Worm (Caenorhabditis elegans): ENCODE results near the gene fbxa-50.
A peak's percentile ranks its signal among the peaks of the same experiment; 100 is the strongest.

Gene fbxa-50

DNA sequence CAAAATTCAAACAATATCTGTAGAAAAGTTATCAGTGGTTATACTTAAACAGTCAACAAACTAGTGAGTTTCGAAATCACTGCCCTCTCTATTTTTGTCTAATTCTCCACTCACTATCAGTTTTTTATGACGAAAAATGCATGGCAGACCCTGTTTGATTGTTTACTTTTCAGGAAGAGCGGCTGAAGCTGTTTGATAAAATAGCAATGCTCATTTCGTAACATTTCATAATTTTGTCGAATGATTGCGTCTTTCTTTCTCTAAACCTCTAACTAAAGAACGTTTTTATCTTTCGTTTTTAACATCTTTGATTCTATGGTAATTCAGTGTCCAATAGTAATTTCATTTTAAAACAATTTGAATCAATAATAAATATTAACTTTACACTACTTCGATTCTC is 9.1 kb downstream of the fbxa-50 start (continued):
- no peak for TF ChIP-seq snpc-1.1 (tag; optimal IDR thresholded peaks at IDR 0.05; ENCODE audit: insufficient read depth)
- TF ChIP-seq aptf-2 (GFP tag; conservative IDR thresholded peaks at IDR 0.05), result no peak
- TF ChIP-seq Y67H2A.10 (GFP tag; conservative IDR thresholded peaks at IDR 0.05), result no peak
- no peak for TF ChIP-seq efl-1 (GFP tag; optimal IDR thresholded peaks at IDR 0.05)
- no peak for TF ChIP-seq rcor-1 (GFP tag; IDR thresholded peaks at IDR 0.05)
- TF ChIP-seq lsl-1 (GFP tag; optimal IDR thresholded peaks at IDR 0.05), result no peak
- no peak for TF ChIP-seq akir-1 (GFP tag; optimal IDR thresholded peaks at IDR 0.05)
- peak in 1 of 2 experiments; percentile 29 for TF ChIP-seq let-607 (tag; optimal IDR thresholded peaks at IDR 0.05)
- TF ChIP-seq snpc-4 (GFP tag; optimal IDR thresholded peaks at IDR 0.05), result no peak
- no peak for TF ChIP-seq snpc-4 (tag; optimal IDR thresholded peaks at IDR 0.05)
- TF ChIP-seq attf-3 (GFP tag; conservative IDR thresholded peaks at IDR 0.05), result no peak
- TF ChIP-seq F33H1.4 (GFP tag; IDR thresholded peaks at IDR 0.05), result no peak
- TF ChIP-seq unc-62 (GFP tag; optimal IDR thresholded peaks at IDR 0.05), result peak; percentile 69
- peak; percentile 3 for TF ChIP-seq tlf-1 (GFP tag; optimal IDR thresholded peaks at IDR 0.05)
- TF ChIP-seq ccch-3 (GFP tag; optimal IDR thresholded peaks at IDR 0.05), result no peak
- TF ChIP-seq K11D2.4 (GFP tag; IDR thresholded peaks at IDR 0.05), result no peak

- TF ChIP-seq lin-35 (GFP tag; optimal IDR thresholded peaks at IDR 0.05), result no peak
- no peak for TF ChIP-seq dpff-1 (tag; optimal IDR thresholded peaks at IDR 0.05)
- no peak for TF ChIP-seq F52B5.7 (tag; optimal IDR thresholded peaks at IDR 0.05)
- no peak for TF ChIP-seq D2030.7 (GFP tag; IDR thresholded peaks at IDR 0.05)
- no peak for TF ChIP-seq attf-3 (GFP tag; conservative IDR thresholded peaks at IDR 0.05)
- TF ChIP-seq let-526 (GFP tag; IDR thresholded peaks at IDR 0.05), result no peak
- TF ChIP-seq nhr-80 (tag; optimal IDR thresholded peaks at IDR 0.05), result peak; percentile 5
- TF ChIP-seq pha-4 (tag; optimal IDR thresholded peaks at IDR 0.05), result no peak
- no peak for TF ChIP-seq B0336.3 (GFP tag; IDR thresholded peaks at IDR 0.05)
- TF ChIP-seq mel-28 (tag; optimal IDR thresholded peaks at IDR 0.05; ENCODE audit: borderline replicate concordance), result no peak
- TF ChIP-seq ztf-28 (GFP tag; IDR thresholded peaks at IDR 0.05), result no peak
- TF ChIP-seq cebp-1 (GFP tag; IDR thresholded peaks at IDR 0.05), result no peak
- peak; percentile 57 for TF ChIP-seq cebp-1 (tag; optimal IDR thresholded peaks at IDR 0.05)
Observed at ce11 chrIII:1275513-1275912, 12.8 kb downstream of the fbxa-50 start, which contains the start of gene fbxa-30. Gene fbxa-30 (minus strand): TSS chrIII:1275613.

ce11 chrIII:1273655-1274328 is 14.5 kb downstream of the fbxa-50 start, which contains the start of gene fbxa-29:
Gene fbxa-29 (minus strand): TSS chrIII:1273705.
- TF ChIP-seq C06A6.2 (GFP tag; conservative IDR thresholded peaks at IDR 0.05) (no peak), nhr-80 (tag; optimal IDR thresholded peaks at IDR 0.05) (peak; percentile 30)

ce11 chrIII:1271378-1271926 is 16.9 kb downstream of the fbxa-50 start, which contains the start of gene fbxa-31:
Gene fbxa-31 (minus strand): TSS chrIII:1271428.
- TF ChIP-seq attf-6 (GFP tag; IDR thresholded peaks at IDR 0.05) (no peak), egrh-3 (GFP tag; IDR thresholded peaks at IDR 0.05) (no peak), nhr-80 (tag; optimal IDR thresholded peaks at IDR 0.05) (peak; percentile 45), akir-1 (GFP tag; optimal IDR thresholded peaks at IDR 0.05) (no peak), B0261.1 (tag; optimal IDR thresholded peaks at IDR 0.05) (no peak), cebp-1 (GFP tag; IDR thresholded peaks at IDR 0.05) (no peak), cebp-1 (tag; optimal IDR thresholded peaks at IDR 0.05) (peak; percentile 23)

Data from whole organism, young adult.